Fruit fly (Drosophila melanogaster): ENCODE measurements around the gene Vps45.

Vps45 gene

DNA sequence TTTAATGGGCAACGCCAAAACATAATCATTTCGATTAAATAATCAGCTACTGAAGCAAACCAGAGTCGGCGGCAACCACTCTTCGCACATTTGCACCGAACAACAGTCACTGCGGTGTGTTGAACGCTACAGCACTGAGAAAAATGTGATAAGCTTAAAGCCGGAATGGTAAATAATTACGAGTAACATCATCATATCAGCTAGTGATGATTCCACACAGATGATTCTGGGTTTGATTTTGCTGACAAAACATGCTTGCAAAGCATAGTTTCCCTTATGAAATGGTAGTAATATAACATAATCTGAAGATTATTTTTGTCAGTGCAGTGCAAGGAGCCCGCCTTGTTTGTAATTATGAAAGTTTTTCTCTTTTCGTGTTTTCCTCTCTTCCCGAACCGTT lies 34.4 kb downstream of the Vps45 start (continued):
- TF ChIP-seq CG34376 (GFP tag; optimal IDR thresholded peaks at IDR 0.05): no peak
- TF ChIP-seq Dfd (GFP tag; optimal IDR thresholded peaks at IDR 0.05): no peak
- no peak for TF ChIP-seq Aef1 (GFP tag; IDR thresholded peaks at IDR 0.05)
- TF ChIP-seq CG11093 (GFP tag; IDR thresholded peaks at IDR 0.05): no peak
- TF ChIP-seq Lhr (GFP tag; optimal IDR thresholded peaks at IDR 0.05): peak; percentile 30
- TF ChIP-seq CG8924 (tag; optimal IDR thresholded peaks at IDR 0.05): peak; percentile 46
- TF ChIP-seq CG7372 (GFP tag; IDR thresholded peaks at IDR 0.05): no peak
- no peak for TF ChIP-seq CG10321 (GFP tag; IDR thresholded peaks at IDR 0.05)
- peak; percentile 33; the same call in 1 of the 2 replicates for TF ChIP-seq ssp (GFP tag; IDR thresholded peaks at IDR 0.05)
- no peak for TF ChIP-seq dm (GFP tag; optimal IDR thresholded peaks at IDR 0.05)
- TF ChIP-seq gce (GFP tag; IDR thresholded peaks at IDR 0.05): no peak
- peak; percentile 13 for TF ChIP-seq CG18764 (GFP tag; optimal IDR thresholded peaks at IDR 0.05)
- no peak for TF ChIP-seq gro (GFP tag; optimal IDR thresholded peaks at IDR 0.05)
- no peak for TF ChIP-seq sna (GFP tag; IDR thresholded peaks at IDR 0.05; ENCODE audit: partially characterized antibody)
- TF ChIP-seq H15 (GFP tag; IDR thresholded peaks at IDR 0.05): no peak
- TF ChIP-seq crol (GFP tag; IDR thresholded peaks at IDR 0.05): no peak
- TF ChIP-seq kah (GFP tag; optimal IDR thresholded peaks at IDR 0.05): no peak
- TF ChIP-seq Eip74EF (GFP tag; optimal IDR thresholded peaks at IDR 0.05): no peak
- TF ChIP-seq CG10565 (GFP tag; optimal IDR thresholded peaks at IDR 0.05): no peak
- peak; percentile 12 for TF ChIP-seq CG9727 (GFP tag; optimal IDR thresholded peaks at IDR 0.05)
- no peak for TF ChIP-seq D (optimal IDR thresholded peaks at IDR 0.05)
- peak; percentile 68 for TF ChIP-seq D (GFP tag; optimal IDR thresholded peaks at IDR 0.05)
- TF ChIP-seq CG2875 (GFP tag; optimal IDR thresholded peaks at IDR 0.05): peak; percentile 54
- TF ChIP-seq CG6254 (GFP tag; optimal IDR thresholded peaks at IDR 0.05): peak; percentile 50
- TF ChIP-seq mam (GFP tag; optimal IDR thresholded peaks at IDR 0.05): no peak
- no peak for TF ChIP-seq CG8478 (optimal IDR thresholded peaks at IDR 0.05)
- TF ChIP-seq az2 (GFP tag; optimal IDR thresholded peaks at IDR 0.05): peak; percentile 59
- no peak for TF ChIP-seq CG9797 (GFP tag; optimal IDR thresholded peaks at IDR 0.05)
- TF ChIP-seq ind (GFP tag; optimal IDR thresholded peaks at IDR 0.05): peak; percentile 35
- TF ChIP-seq her (GFP tag; optimal IDR thresholded peaks at IDR 0.05): peak; percentile 25
- peak; percentile 18 for TF ChIP-seq Mad (GFP tag; optimal IDR thresholded peaks at IDR 0.05)
- no peak for TF ChIP-seq Dll (GFP tag; IDR thresholded peaks at IDR 0.05; ENCODE audit: partially characterized antibody)
- TF ChIP-seq zen (tag; optimal IDR thresholded peaks at IDR 0.05): peak; percentile 64
- no peak for TF ChIP-seq CG10431 (GFP tag; optimal IDR thresholded peaks at IDR 0.05)
- no peak for TF ChIP-seq dimm (GFP tag; IDR thresholded peaks at IDR 0.05)
- TF ChIP-seq CG17612 (GFP tag; IDR thresholded peaks at IDR 0.05): no peak
- TF ChIP-seq ham (GFP tag; IDR thresholded peaks at IDR 0.05): no peak
- TF ChIP-seq E2f1 (GFP tag; IDR thresholded peaks at IDR 0.05): peak; percentile 42; the same call in 1 of the 2 replicates
- TF ChIP-seq CG8290 (GFP tag; optimal IDR thresholded peaks at IDR 0.05): no peak
- peak in 1 of 2 experiments; percentile 61 for TF ChIP-seq CG8290 (tag; optimal IDR thresholded peaks at IDR 0.05)
- TF ChIP-seq CG4854 (GFP tag; optimal IDR thresholded peaks at IDR 0.05): no peak
- TF ChIP-seq B-H1 (GFP tag; IDR thresholded peaks at IDR 0.05): no peak
- TF ChIP-seq jigr1 (GFP tag; IDR thresholded peaks at IDR 0.05): no peak
- peak; percentile 71 for TF ChIP-seq dmrt99B (tag; optimal IDR thresholded peaks at IDR 0.05)
- TF ChIP-seq pb (GFP tag; optimal IDR thresholded peaks at IDR 0.05): no peak
- TF ChIP-seq Hand (GFP tag; optimal IDR thresholded peaks at IDR 0.05): no peak
- peak; percentile 46 for TF ChIP-seq ATbp (GFP tag; optimal IDR thresholded peaks at IDR 0.05)
- no peak for TF ChIP-seq HLH54F (GFP tag; optimal IDR thresholded peaks at IDR 0.05)
- TF ChIP-seq zen2 (GFP tag; IDR thresholded peaks at IDR 0.05; ENCODE audit: partially characterized antibody): no peak
- 0 out of 3 replicates have a peak, but pooled peaks have one; percentile 18 for TF ChIP-seq Mrtf (GFP tag; IDR thresholded peaks at IDR 0.05)
- peak; percentile 71 for TF ChIP-seq CG4820 (GFP tag; optimal IDR thresholded peaks at IDR 0.05)
- TF ChIP-seq twi (tag; optimal IDR thresholded peaks at IDR 0.05): peak; percentile 9
- TF ChIP-seq dysf (GFP tag; IDR thresholded peaks at IDR 0.05): peak; percentile 55; the same call in 1 of the 3 replicates

All from whole organism, embryonic.